Worm (Caenorhabditis elegans) whole organism, late embryonic: ENCODE data around the gene mltn-10.

Experiments used
- C08G9.2 ChIP-seq: sonication (generic microtip); optimal IDR thresholded peaks from 2 replicates; lab custom pipeline; 2016; ENCODE audit warnings: mild to moderate bottlenecking, missing genetic modification characterization, moderate library complexity, missing compliant biosample characterization
- K02D7.2 ChIP-seq: sonication (generic microtip); optimal IDR thresholded peaks from 2 replicates; lab custom pipeline; 2017; ENCODE audit warnings: mild to moderate bottlenecking, missing genetic modification characterization, missing compliant biosample characterization
- K09A11.1 ChIP-seq: sonication (generic microtip); optimal IDR thresholded peaks from 2 replicates; lab custom pipeline; 2017; ENCODE audit warnings: antibody characterized with exemption, mild to moderate bottlenecking, missing genetic modification characterization, missing compliant biosample characterization; ENCODE audit not compliant: insufficient read depth
- T23F11.4 ChIP-seq: fragments of 200-800 bp; sonication (Bioruptor generic); optimal IDR thresholded peaks from 2 replicates; lab custom pipeline; 2018; ENCODE audit warnings: mild to moderate bottlenecking, missing genetic modification characterization, missing compliant biosample characterization
- Y22D7AL.16 ChIP-seq: sonication (generic microtip); optimal IDR thresholded peaks from 2 replicates; lab custom pipeline; 2016; ENCODE audit warnings: missing genetic modification characterization, missing compliant biosample characterization
- ceh-18 ChIP-seq: sonication (generic microtip); optimal IDR thresholded peaks from 2 replicates; lab custom pipeline; 2016; ENCODE audit warnings: missing genetic modification characterization, missing compliant biosample characterization
- ceh-2 ChIP-seq: sonication (generic microtip); optimal IDR thresholded peaks from 2 replicates; lab custom pipeline; 2016; ENCODE audit warnings: missing genotype, missing genetic modification characterization, missing compliant biosample characterization
- ceh-22 ChIP-seq: sonication (generic microtip); optimal IDR thresholded peaks from 2 replicates; lab custom pipeline; 2017; ENCODE audit warnings: missing biosample characterization, missing genetic modification characterization
- ceh-30 ChIP-seq: fragments of 150-350 bp; optimal IDR thresholded peaks from 2 replicates; lab custom pipeline; 2014; ENCODE audit warnings: missing biosample characterization, missing genetic modification characterization
- ceh-31 ChIP-seq: sonication (generic microtip); optimal IDR thresholded peaks from 2 replicates; lab custom pipeline; 2016; ENCODE audit warnings: missing genetic modification characterization, missing compliant biosample characterization
- ceh-48 ChIP-seq: sonication (generic microtip); optimal IDR thresholded peaks from 2 replicates; lab custom pipeline; 2016; ENCODE audit warnings: missing genetic modification characterization, inconsistent platforms, missing compliant biosample characterization
- dmd-4 ChIP-seq: sonication (generic microtip); optimal IDR thresholded peaks from 2 replicates; lab custom pipeline; 2016; ENCODE audit warnings: borderline replicate concordance, missing genetic modification characterization, missing compliant biosample characterization
- dve-1 ChIP-seq: sonication (generic microtip); optimal IDR thresholded peaks from 2 replicates; lab custom pipeline; 2017; ENCODE audit warnings: antibody characterized with exemption, mild to moderate bottlenecking, missing genetic modification characterization, missing compliant biosample characterization
- elt-2 ChIP-seq: sonication (generic microtip); optimal IDR thresholded peaks from 2 replicates; lab custom pipeline; 2016; ENCODE audit warnings: missing genetic modification reagents, missing genetic modification characterization, missing compliant biosample characterization
- eyg-1 ChIP-seq: sonication (generic microtip); optimal IDR thresholded peaks from 2 replicates; lab custom pipeline; 2016; ENCODE audit warnings: missing genotype, missing genetic modification characterization, missing compliant biosample characterization
- hlh-13 ChIP-seq: fragments of 200-800 bp; sonication (Bioruptor generic); optimal IDR thresholded peaks from 2 replicates; lab custom pipeline; 2018; ENCODE audit warnings: mild to moderate bottlenecking, missing genetic modification characterization, missing compliant biosample characterization
- hlh-8 ChIP-seq: sonication (generic microtip); optimal IDR thresholded peaks from 2 replicates; lab custom pipeline; 2016; ENCODE audit warnings: missing genotype, missing genetic modification characterization, missing compliant biosample characterization
- lim-6 ChIP-seq: sonication (generic microtip); optimal IDR thresholded peaks from 2 replicates; lab custom pipeline; 2016; ENCODE audit warnings: missing genetic modification characterization, missing compliant biosample characterization
- nfya-1 ChIP-seq: sonication (generic microtip); optimal IDR thresholded peaks from 2 replicates; lab custom pipeline; 2017; ENCODE audit warnings: missing genetic modification characterization, mild to moderate bottlenecking, missing compliant biosample characterization, antibody characterized with exemption, moderate library complexity
- nhr-11 ChIP-seq: fragments of 150-350 bp; optimal IDR thresholded peaks from 2 replicates; lab custom pipeline; 2014; ENCODE audit warnings: missing biosample characterization, missing genetic modification characterization
- pat-9 ChIP-seq: fragments of 200-800 bp; sonication (Bioruptor generic); optimal IDR thresholded peaks from 2 replicates; lab custom pipeline; 2018; ENCODE audit warnings: mild to moderate bottlenecking, missing genetic modification characterization, moderate library complexity, missing compliant biosample characterization
- pax-1 ChIP-seq: fragments of 150-350 bp; optimal IDR thresholded peaks from 2 replicates; lab custom pipeline; 2014; ENCODE audit warnings: missing biosample characterization, missing genetic modification characterization
- pqm-1 ChIP-seq: sonication (generic microtip); optimal IDR thresholded peaks from 2 replicates; lab custom pipeline; 2016; ENCODE audit warnings: missing genetic modification characterization, missing compliant biosample characterization
- pros-1 ChIP-seq: fragments of 150-350 bp; optimal IDR thresholded peaks from 2 replicates; lab custom pipeline; 2014; ENCODE audit warnings: missing biosample characterization, missing genetic modification reagents, missing genetic modification characterization
- ref-2 ChIP-seq: sonication (generic microtip); optimal IDR thresholded peaks from 2 replicates; lab custom pipeline; 2016; ENCODE audit warnings: missing genetic modification characterization, missing compliant biosample characterization
- rnt-1 ChIP-seq: sonication (generic microtip); optimal IDR thresholded peaks from 2 replicates; lab custom pipeline; 2016; ENCODE audit warnings: missing genetic modification characterization, missing compliant biosample characterization
- syd-9 ChIP-seq: sonication (generic microtip); optimal IDR thresholded peaks from 2 replicates; lab custom pipeline; 2016; ENCODE audit warnings: mild to moderate bottlenecking, missing genetic modification characterization, moderate library complexity, missing compliant biosample characterization
- tbx-2 ChIP-seq: sonication (generic microtip); optimal IDR thresholded peaks from 2 replicates; lab custom pipeline; 2016; ENCODE audit warnings: missing genetic modification characterization, missing compliant biosample characterization
- unc-3 ChIP-seq, 2 experiments: fragments of 200-800 bp in 1 of 2; sonication (Bioruptor generic) in 1 of 2; sonication (generic microtip) in 1 of 2; conservative IDR thresholded peaks in 1 of 2; optimal IDR thresholded peaks in 1 of 2; 2 replicates each; pipeline versions ENCODE4 v1.3.6 to Lab custom; 2016 to 2022; ENCODE audit warnings: missing compliant biosample characterization in 2 of 2, missing genetic modification characterization in 2 of 2, missing genetic modification reagents in 1 of 2

Gene mltn-10

DNA sequence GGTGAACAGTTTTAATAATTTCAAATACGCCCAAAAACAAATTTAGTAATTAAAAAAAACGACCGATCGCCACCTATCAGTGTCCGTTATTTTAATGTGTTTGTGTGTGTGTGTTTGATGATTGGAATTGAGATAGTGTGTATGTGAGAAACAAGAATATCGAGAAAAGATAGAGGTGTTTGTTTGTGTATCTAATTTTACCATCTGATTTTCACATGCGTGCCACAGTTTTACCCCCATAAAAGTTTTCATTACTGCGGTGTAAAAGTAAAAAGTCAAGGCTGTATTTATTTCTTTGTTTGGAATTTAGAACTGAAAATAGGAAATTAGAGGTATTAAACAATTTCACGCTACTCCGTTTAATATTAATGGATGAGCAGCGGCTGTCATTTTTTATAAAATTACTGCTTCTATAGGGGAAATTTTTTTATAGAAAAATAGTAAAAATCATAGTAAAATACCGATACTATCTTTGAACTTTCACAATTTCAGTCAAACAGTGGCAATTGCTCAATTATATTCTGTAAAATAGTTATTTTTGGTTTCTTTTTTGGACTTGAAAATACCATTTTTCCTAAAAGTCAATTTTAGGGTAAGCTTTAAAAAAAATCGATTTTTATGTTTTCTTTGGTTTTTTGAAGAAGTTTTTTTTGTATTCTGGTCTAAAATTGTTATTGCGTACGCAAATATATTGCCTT lies 22.8 kb upstream of the mltn-10 start:
- TF ChIP-seq elt-2 (tag; lab: Kevin White, UChicago) (peak; percentile 25), lim-6 (tag; lab: Kevin White, UChicago) (no peak)

DNA sequence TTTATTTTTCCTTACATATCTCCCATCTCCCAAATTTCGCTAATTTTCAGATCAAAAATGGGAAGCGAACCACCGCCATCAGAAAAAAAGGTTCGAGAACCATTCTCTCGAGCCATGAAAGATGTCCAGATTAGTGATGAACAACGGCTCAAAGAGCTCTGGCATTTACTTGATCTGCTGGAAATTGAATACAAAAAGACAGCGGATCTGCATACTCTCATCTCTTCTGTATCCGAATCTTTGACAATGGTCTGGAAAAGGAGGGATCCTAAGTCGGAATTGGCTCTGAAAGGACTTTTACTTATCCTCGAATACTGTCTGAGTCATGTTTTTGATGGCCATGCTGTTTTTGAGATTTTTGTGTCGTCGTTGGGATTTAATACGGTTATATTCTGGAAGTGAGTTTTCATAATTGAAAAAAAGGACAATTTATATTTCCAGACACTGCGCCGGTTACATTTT lies 22.0 kb upstream of the mltn-10 start, which contains the start of gene tps-2:
tps-2 (plus strand) TSS at position 51 of the 462 bp plus-strand sequence.
- TF ChIP-seq ceh-18 (no peak), tbx-2 (no peak), hlh-13 (GFP tag; lab: Kevin White, UChicago) (no peak), ceh-22 (tag; lab: Kevin White, UChicago) (no peak), rnt-1 (no peak), ceh-2 (tag; lab: Kevin White, UChicago) (no peak), ceh-31 (tag; lab: Kevin White, UChicago) (no peak)

ce11 chrII:14602735-14603134 lies 20.1 kb upstream of the mltn-10 start:
- TF ChIP-seq pax-1 (tag; lab: Kevin White, UChicago) (no peak), hlh-8 (tag; lab: Kevin White, UChicago) (no peak), T23F11.4 (GFP tag; lab: Kevin White, UChicago) (no peak), K02D7.2 (no peak), ceh-2 (tag; lab: Kevin White, UChicago) (no peak), elt-2 (tag; lab: Kevin White, UChicago) (no peak), C08G9.2 (tag; lab: Kevin White, UChicago) (no peak), ceh-48 (no peak)
- TF ChIP-seq, all 69 proteins: peak for 0

ce11 chrII:14604261-14604660 lies 18.6 kb upstream of the mltn-10 start:
- TF ChIP-seq syd-9 = no peak
- TF ChIP-seq Y22D7AL.16 (tag; lab: Kevin White, UChicago) = no peak
- no peak for TF ChIP-seq pros-1 (tag; lab: Kevin White, UChicago)
- TF ChIP-seq, all 69 proteins: peak for 0

DNA sequence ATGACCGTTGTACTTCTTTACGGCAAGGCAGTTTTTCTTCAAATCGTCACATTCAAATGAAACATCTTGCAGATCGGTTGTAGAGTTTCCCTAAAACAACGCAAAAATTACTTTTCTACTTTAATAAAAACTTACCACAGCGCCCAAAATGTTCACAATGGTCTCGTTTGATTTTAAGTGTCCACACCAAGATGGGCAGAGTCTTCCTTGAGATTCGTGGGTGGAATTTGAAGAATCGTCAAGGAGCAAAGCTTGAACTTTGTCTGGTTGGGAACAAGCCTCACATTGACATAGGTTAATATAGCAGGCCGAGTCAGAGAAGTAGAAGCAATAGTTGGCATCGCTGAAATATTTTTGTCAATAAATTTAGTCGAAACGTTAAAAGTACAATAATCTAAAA lies 17.8 kb upstream of the mltn-10 start:
- TF ChIP-seq nhr-11 (tag; lab: Kevin White, UChicago) (no peak), dve-1 (no peak)

DNA sequence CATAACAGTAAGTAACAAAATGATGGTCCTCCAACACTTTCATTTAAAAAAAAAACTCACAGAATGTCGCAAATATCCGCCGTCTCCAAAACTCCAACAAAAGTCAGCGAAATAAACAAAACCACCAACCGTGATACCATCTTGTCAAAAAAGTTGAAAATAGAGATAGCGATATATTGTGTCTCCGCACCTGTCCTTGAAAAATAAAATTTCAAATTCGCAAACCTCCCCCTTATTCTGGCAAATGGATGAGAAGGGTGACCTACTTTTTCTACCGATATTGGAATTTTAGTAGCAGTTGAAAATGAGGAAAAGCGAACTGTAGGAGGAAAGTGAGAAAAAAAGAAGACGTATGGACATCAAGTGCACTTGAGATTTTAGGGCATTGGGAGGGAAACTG lies 17.4 kb upstream of the mltn-10 start, which contains the start of gene F19H8.2:
F19H8.2 (minus strand) TSS at position 391 of the 400 bp plus-strand sequence.
- no peak for TF ChIP-seq eyg-1
- TF ChIP-seq pat-9 = no peak
- TF ChIP-seq pax-1 (tag; lab: Kevin White, UChicago) = no peak
- TF ChIP-seq nhr-11 (tag; lab: Kevin White, UChicago) = no peak
- TF ChIP-seq rnt-1 = no peak
- TF ChIP-seq nfya-1 (tag; lab: Kevin White, UChicago) = no peak
- no peak for TF ChIP-seq unc-3 (GFP tag; conservative IDR thresholded peaks at IDR 0.05; lab: Robert Waterston, UW)
- TF ChIP-seq unc-3 (tag; optimal IDR thresholded peaks at IDR 0.05; lab: Kevin White, UChicago) = no peak
- TF ChIP-seq K09A11.1 (tag; lab: Kevin White, UChicago) = no peak
- TF ChIP-seq ref-2 = no peak
- TF ChIP-seq ceh-31 (tag; lab: Kevin White, UChicago) = no peak
- no peak for TF ChIP-seq C08G9.2 (tag; lab: Kevin White, UChicago)
- no peak for TF ChIP-seq ceh-22 (tag; lab: Kevin White, UChicago)
- no peak for TF ChIP-seq ceh-30 (tag; lab: Kevin White, UChicago)
- TF ChIP-seq dve-1 = no peak
- TF ChIP-seq tbx-2 = no peak
- no peak for TF ChIP-seq dmd-4
- no peak for TF ChIP-seq pqm-1 (tag; lab: Kevin White, UChicago)
- TF ChIP-seq, all 69 proteins: peak for 0
